Worm (Caenorhabditis elegans): ENCODE results near the gene clec-54.

ce11 chrV:14508005-14508521 is 31.4 kb downstream of the clec-54 start, which contains the start of gene R02D5.1:
- no peak for TF ChIP-seq ama-1 (optimal IDR thresholded peaks at IDR 0.05)
- TF ChIP-seq nhr-28 (tag; optimal IDR thresholded peaks at IDR 0.05) = no peak
- TF ChIP-seq skn-1 (tag; optimal IDR thresholded peaks at IDR 0.05) = no peak
- no peak for TF ChIP-seq zip-2 (tag; optimal IDR thresholded peaks at IDR 0.05)
- no peak for TF ChIP-seq jun-1 (tag; optimal IDR thresholded peaks at IDR 0.05)
- no peak for TF ChIP-seq ces-1 (GFP tag; optimal IDR thresholded peaks at IDR 0.05)
- TF ChIP-seq unc-62 (GFP tag; optimal IDR thresholded peaks at IDR 0.05 in 1 of 2) = no peak
- TF ChIP-seq unc-62 (tag; optimal IDR thresholded peaks at IDR 0.05) = no peak
- TF ChIP-seq ZK337.2 (GFP tag; IDR thresholded peaks at IDR 0.05) = no peak

Measured in whole organism, L4 larva.